Worm (Caenorhabditis elegans) whole organism, early embryonic: ENCODE measurements around the gene eif-3.K.

Source experiments
- B0310.2 ChIP-seq: sonication (generic microtip); optimal IDR thresholded peaks from 2 replicates; lab custom pipeline; 2016; ENCODE audit warnings: mild to moderate bottlenecking, missing genetic modification characterization, missing compliant biosample characterization
- F13C5.2 ChIP-seq: sonication (generic microtip); optimal IDR thresholded peaks from 2 replicates; lab custom pipeline; 2017; ENCODE audit warnings: mild to moderate bottlenecking, missing genetic modification characterization, inconsistent platforms, missing compliant biosample characterization
- aly-1 ChIP-seq: sonication (generic microtip); optimal IDR thresholded peaks from 2 replicates; lab custom pipeline; 2016; ENCODE audit warnings: missing genetic modification characterization, missing compliant biosample characterization
- ama-1 ChIP-seq: fragments of 150-350 bp; optimal IDR thresholded peaks from 2 replicates; lab custom pipeline; 2014
- ceh-13 ChIP-seq: fragments of 200-800 bp; sonication (Bioruptor generic); optimal IDR thresholded peaks from 2 replicates; lab custom pipeline; 2018; ENCODE audit warnings: mild to moderate bottlenecking, missing genetic modification characterization, missing compliant biosample characterization
- ceh-36 ChIP-seq: sonication (generic microtip); optimal IDR thresholded peaks from 2 replicates; lab custom pipeline; 2016; ENCODE audit warnings: missing genetic modification characterization, inconsistent platforms, missing compliant biosample characterization
- ets-7 ChIP-seq: sonication (generic microtip); optimal IDR thresholded peaks from 2 replicates; lab custom pipeline; 2016; ENCODE audit warnings: missing genotype, missing genetic modification characterization, missing compliant biosample characterization
- flt-1 ChIP-seq: fragments of 200-800 bp; sonication (Bioruptor generic); IDR thresholded peaks from 2 replicates; pipeline ENCODE4 v1.3.6; 2022; ENCODE audit warnings: missing genetic modification characterization, missing compliant biosample characterization
- hmbx-1 ChIP-seq: sonication (generic microtip); optimal IDR thresholded peaks from 2 replicates; lab custom pipeline; 2016; ENCODE audit warnings: mild to moderate bottlenecking, missing genetic modification characterization, missing compliant biosample characterization
- hmg-4 ChIP-seq: fragments of 200-800 bp; sonication (Bioruptor generic); optimal IDR thresholded peaks from 2 replicates; lab custom pipeline; 2018; ENCODE audit warnings: mild to moderate bottlenecking, missing genetic modification characterization, missing compliant biosample characterization
- hnd-1 ChIP-seq: sonication (generic microtip); optimal IDR thresholded peaks from 2 replicates; lab custom pipeline; 2016; ENCODE audit warnings: missing genetic modification characterization, missing compliant biosample characterization
- pes-1 ChIP-seq: fragments of 200-800 bp; sonication (Bioruptor generic); IDR thresholded peaks from 2 replicates; pipeline ENCODE4 v1.3.6; 2022; ENCODE audit warnings: missing genetic modification reagents, missing genetic modification characterization, missing compliant biosample characterization
- scrt-1 ChIP-seq: fragments of 200-800 bp; sonication (Bioruptor generic); IDR thresholded peaks from 2 replicates; pipeline ENCODE4 v1.3.6; 2022; ENCODE audit warnings: missing genetic modification characterization, missing compliant biosample characterization
- sea-1 ChIP-seq: fragments of 200-800 bp; sonication (Bioruptor generic); conservative IDR thresholded peaks from 2 replicates; pipeline ENCODE4 v1.3.6; 2022; ENCODE audit warnings: missing genetic modification characterization, missing compliant biosample characterization
- tbx-11 ChIP-seq: fragments of 200-800 bp; sonication (Bioruptor generic); IDR thresholded peaks from 2 replicates; pipeline ENCODE4 v1.3.6; 2022; ENCODE audit warnings: missing genetic modification characterization, missing compliant biosample characterization
- tbx-37 ChIP-seq: fragments of 200-800 bp; sonication (Bioruptor generic); conservative IDR thresholded peaks from 2 replicates; pipeline ENCODE4 v1.3.6; 2022; ENCODE audit warnings: missing genetic modification reagents, missing genetic modification characterization, missing compliant biosample characterization
- tra-4 ChIP-seq: sonication (generic microtip); optimal IDR thresholded peaks from 2 replicates; lab custom pipeline; 2017; ENCODE audit warnings: missing genetic modification characterization, missing compliant biosample characterization

eif-3.K gene

DNA sequence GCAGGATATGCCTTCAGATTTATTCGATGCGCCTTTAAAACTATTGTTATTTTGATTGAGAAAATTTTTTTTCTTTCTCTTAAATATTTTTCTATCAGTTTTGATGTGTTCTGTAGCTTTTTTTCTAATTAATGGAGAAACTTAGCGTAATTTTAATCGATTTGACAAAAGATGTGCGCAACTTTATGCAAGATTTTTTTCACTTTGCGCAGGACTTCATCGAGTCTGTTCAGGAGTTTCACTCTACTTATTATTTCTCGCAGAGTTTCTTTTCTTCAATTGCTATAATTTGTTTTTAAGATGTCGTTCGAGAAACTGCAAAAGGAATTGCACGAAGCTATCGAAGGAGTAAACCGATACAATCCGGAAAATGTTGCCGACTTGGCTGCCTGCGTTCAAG lies at the start of gene eif-3.K:
eif-3.K (plus strand) TSS at position 301 of the 400 bp plus-strand sequence.
- TF ChIP-seq ama-1 (no peak), tbx-37 (GFP tag; lab: Robert Waterston, UW) (no peak), flt-1 (GFP tag; lab: Robert Waterston, UW) (no peak), hnd-1 (tag; lab: Kevin White, UChicago) (no peak), ceh-13 (GFP tag; lab: Kevin White, UChicago) (no peak), hmg-4 (no peak), F13C5.2 (tag; lab: Kevin White, UChicago) (no peak), aly-1 (no peak), sea-1 (no peak), scrt-1 (GFP tag; lab: Robert Waterston, UW) (no peak), ceh-36 (tag; lab: Kevin White, UChicago) (no peak)

DNA sequence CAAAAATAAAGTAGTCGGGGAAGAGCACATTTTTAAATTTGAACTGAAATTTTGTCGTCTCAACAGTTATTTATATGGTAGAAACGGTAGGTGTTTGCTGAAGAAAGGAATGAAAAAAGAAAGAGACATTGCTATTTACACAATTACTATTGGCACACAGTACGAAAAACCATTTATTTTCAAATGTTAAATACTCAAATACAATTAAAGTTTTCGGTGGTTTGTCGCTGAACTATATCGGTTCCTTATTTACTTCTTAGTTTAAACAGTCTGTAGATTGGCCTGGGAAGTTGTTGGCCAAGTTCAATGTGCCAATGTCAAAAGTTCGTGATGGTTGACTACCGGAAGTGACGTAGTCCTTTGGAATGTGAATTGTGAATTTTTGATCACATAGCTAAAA lies 49.7 kb upstream of the eif-3.K start, which contains the start of gene ttr-27:
ttr-27 (minus strand) TSS at position 45 of the 400 bp plus-strand sequence.
- TF ChIP-seq ets-7 (tag; lab: Kevin White, UChicago) (no peak), hmbx-1 (tag; lab: Kevin White, UChicago) (no peak), ceh-13 (GFP tag; lab: Kevin White, UChicago) (no peak), sea-1 (no peak), F13C5.2 (tag; lab: Kevin White, UChicago) (no peak), B0310.2 (tag; lab: Kevin White, UChicago) (no peak), ama-1 (no peak), pes-1 (GFP tag; lab: Robert Waterston, UW) (no peak), tbx-11 (no peak), flt-1 (GFP tag; lab: Robert Waterston, UW) (no peak), ceh-36 (tag; lab: Kevin White, UChicago) (no peak)

DNA sequence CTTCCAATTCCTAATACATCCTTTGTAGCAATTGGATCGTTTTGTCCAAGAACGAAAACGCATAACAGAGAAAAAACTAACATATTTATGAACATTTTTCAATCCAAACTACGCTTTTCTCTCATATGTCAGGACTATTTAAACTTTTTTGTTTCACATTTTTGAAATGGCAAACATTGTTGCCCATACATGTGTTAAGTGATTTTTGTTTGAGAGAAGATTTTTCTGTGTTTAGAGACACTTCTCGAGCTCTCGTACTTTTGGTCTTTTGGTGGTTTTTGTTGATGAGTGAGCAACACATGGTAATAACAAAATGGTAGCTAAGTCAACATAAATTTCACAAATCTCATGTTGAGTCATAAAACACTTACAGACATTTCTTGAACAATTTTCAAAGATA lies 48.7 kb upstream of the eif-3.K start, which contains the start of gene ttr-28:
ttr-28 (minus strand) TSS at position 101 of the 400 bp plus-strand sequence.
- TF ChIP-seq ets-7 (tag; lab: Kevin White, UChicago) (no peak), F13C5.2 (tag; lab: Kevin White, UChicago) (no peak), flt-1 (GFP tag; lab: Robert Waterston, UW) (no peak), hnd-1 (tag; lab: Kevin White, UChicago) (no peak), B0310.2 (tag; lab: Kevin White, UChicago) (no peak), tra-4 (tag; lab: Kevin White, UChicago) (no peak), ceh-13 (GFP tag; lab: Kevin White, UChicago) (no peak), ceh-36 (tag; lab: Kevin White, UChicago) (no peak), sea-1 (no peak), hmg-4 (no peak), pes-1 (GFP tag; lab: Robert Waterston, UW) (no peak), tbx-37 (GFP tag; lab: Robert Waterston, UW) (no peak), aly-1 (no peak)

DNA sequence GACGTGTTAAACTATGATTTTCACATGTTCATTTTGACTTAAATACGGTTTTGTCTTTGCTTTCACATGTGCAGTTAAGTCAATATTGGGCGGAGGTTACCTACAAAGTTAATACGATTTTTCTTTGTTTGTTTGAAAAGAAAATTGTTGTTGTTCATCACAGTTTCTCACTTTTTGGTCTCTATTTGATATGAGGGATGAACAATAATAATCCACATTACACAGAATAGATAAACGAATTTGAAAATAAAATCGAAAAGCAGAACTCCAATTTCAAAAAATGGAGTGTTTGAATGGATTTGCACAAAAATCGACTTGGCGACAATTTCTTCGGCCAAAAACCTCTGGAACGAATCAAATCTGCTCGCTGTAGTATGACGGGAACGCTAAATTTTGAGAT lies 47.1 kb upstream of the eif-3.K start, which contains the start of gene ttr-29:
ttr-29 (minus strand) TSS at position 101 of the 400 bp plus-strand sequence.
- TF ChIP-seq F13C5.2 (tag; lab: Kevin White, UChicago) = no peak
- no peak for TF ChIP-seq pes-1 (GFP tag; lab: Robert Waterston, UW)
- no peak for TF ChIP-seq tbx-37 (GFP tag; lab: Robert Waterston, UW)
- TF ChIP-seq flt-1 (GFP tag; lab: Robert Waterston, UW) = no peak
- TF ChIP-seq tbx-11 = no peak
- no peak for TF ChIP-seq sea-1
- TF ChIP-seq B0310.2 (tag; lab: Kevin White, UChicago) = no peak
- TF ChIP-seq hmbx-1 (tag; lab: Kevin White, UChicago) = no peak
- no peak for TF ChIP-seq aly-1

DNA sequence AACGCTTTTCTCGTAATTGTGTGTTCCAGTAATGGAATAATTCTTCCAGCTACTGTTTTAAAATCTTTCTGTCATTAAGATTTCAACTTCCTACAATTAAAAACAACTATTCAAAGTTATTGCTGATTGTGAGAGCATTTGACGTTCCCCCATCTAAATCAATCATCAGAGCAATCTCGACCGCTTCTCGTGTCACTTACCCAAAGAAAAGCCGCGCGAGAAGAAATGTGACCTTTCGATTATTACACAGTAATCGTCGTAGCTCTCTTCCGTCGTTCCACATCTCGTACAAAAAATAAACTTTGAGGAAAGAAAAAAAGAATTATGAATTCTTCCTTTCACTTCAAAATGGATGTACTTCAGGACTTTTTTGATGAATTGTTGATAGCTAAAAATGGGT lies 46.4 kb upstream of the eif-3.K start:
- TF ChIP-seq hmbx-1 (tag; lab: Kevin White, UChicago) = no peak

DNA sequence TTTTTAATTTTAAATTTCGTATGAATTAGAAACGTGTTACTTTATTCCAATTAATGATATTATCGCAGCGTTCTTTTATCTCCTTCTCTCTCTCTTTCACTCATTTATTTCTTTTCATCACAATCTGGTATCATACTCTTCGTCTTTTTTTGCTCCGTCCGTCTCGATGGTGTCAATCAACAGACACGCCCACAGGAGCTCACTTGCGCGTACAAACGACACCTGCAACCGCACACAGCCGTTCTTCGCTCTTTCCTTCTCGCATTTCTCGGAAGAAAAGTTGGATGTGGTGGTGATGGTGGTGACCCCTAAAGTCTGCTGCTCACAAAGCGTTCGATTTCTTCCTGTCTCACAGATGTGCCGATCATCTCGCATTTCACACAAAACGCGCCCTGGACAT lies 45.2 kb upstream of the eif-3.K start:
- peak; percentile 8 for TF ChIP-seq hmg-4
- no peak for TF ChIP-seq ceh-36 (tag; lab: Kevin White, UChicago)

DNA sequence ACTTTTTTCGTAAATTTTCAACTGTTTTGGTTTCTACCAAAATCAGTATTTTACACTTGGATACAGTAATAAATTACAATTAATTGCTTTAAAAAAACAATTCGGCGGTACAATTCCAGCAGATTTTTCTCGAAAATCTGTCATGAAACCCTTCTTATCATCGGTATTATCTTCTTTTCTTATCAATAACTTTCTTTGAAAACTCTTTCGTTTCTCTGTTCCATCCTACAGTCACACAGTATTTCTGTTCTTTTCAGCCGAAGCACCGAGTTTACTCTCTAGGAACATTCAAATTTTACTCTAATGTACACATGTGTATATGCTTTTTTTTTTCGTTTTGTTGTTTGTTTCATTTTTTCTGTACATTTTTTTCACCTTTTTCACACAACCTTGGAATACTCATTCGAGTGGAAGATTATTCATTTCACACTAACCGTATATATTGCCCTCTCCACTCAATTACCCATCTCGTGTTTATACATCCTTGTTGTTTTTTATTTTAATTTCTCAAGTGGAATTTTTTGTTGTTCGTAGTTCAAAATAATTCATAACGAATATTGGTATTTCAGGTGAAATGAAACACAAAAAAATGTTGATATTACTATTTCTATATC lies 44.2 kb upstream of the eif-3.K start, which contains the start of gene nid-1:
nid-1 (plus strand) TSS at position 564 of the 614 bp plus-strand sequence.
- no peak for TF ChIP-seq F13C5.2 (tag; lab: Kevin White, UChicago)
- no peak for TF ChIP-seq sea-1
- no peak for TF ChIP-seq hnd-1 (tag; lab: Kevin White, UChicago)
- no peak for TF ChIP-seq aly-1
- TF ChIP-seq ets-7 (tag; lab: Kevin White, UChicago) = no peak
- no peak for TF ChIP-seq ceh-13 (GFP tag; lab: Kevin White, UChicago)
- no peak for TF ChIP-seq ama-1
- TF ChIP-seq flt-1 (GFP tag; lab: Robert Waterston, UW) = no peak
- no peak for TF ChIP-seq B0310.2 (tag; lab: Kevin White, UChicago)
- TF ChIP-seq tbx-11 = no peak
- no peak for TF ChIP-seq pes-1 (GFP tag; lab: Robert Waterston, UW)
- TF ChIP-seq tra-4 (tag; lab: Kevin White, UChicago) = no peak
- TF ChIP-seq hmg-4 = no peak
- no peak for TF ChIP-seq scrt-1 (GFP tag; lab: Robert Waterston, UW)
- no peak for TF ChIP-seq ceh-36 (tag; lab: Kevin White, UChicago)
- TF ChIP-seq tbx-37 (GFP tag; lab: Robert Waterston, UW) = no peak
- no peak for TF ChIP-seq hmbx-1 (tag; lab: Kevin White, UChicago)

DNA sequence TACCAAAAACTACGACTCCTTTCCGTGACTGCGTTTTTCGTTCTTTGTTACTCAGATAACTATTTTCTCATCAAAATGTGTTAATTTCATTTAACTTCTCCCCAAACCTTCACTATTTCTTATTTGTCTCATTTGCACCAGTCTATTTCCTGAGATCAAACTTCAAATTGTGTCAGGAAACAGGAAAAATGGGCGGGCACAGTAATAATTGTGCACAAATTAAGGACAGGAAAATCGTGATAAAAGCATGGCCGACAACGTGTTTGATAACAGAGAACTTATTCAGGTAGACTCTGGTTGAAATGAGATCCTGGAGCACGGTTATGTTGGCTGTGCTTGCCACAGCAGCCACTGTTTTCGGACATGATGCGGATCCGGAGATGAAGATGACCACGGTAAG lies 34.1 kb upstream of the eif-3.K start, which contains the start of gene lipl-1:
lipl-1 (plus strand) TSS at position 282 of the 400 bp plus-strand sequence.
- TF ChIP-seq hnd-1 (tag; lab: Kevin White, UChicago) (no peak), pes-1 (GFP tag; lab: Robert Waterston, UW) (no peak), ama-1 (no peak), F13C5.2 (tag; lab: Kevin White, UChicago) (no peak)
